Worm (Caenorhabditis elegans): ENCODE measurements around the gene far-6.
A peak's percentile ranks its signal among the peaks of the same experiment; 100 is the strongest.

Gene far-6

ce11 chrIV:13371699-13372098 is 43.5 kb downstream of the far-6 start, which contains the start of gene Y62E10A.6:
Gene Y62E10A.6 (plus strand): TSS chrIV:13371999.
- TF ChIP-seq fkh-10 (GFP tag; optimal IDR thresholded peaks at IDR 0.05) = no peak
- TF ChIP-seq nfya-1 (tag; optimal IDR thresholded peaks at IDR 0.05; ENCODE audit: insufficient read depth) = no peak
- no peak for TF ChIP-seq mdl-1 (tag; optimal IDR thresholded peaks at IDR 0.05)
- no peak for TF ChIP-seq ceh-16 (tag; optimal IDR thresholded peaks at IDR 0.05)
- no peak for TF ChIP-seq ceh-82 (tag; optimal IDR thresholded peaks at IDR 0.05)
- TF ChIP-seq nhr-25 (tag; optimal IDR thresholded peaks at IDR 0.05) = no peak
- TF ChIP-seq nhr-43 (tag; optimal IDR thresholded peaks at IDR 0.05; ENCODE audit: poor library complexity, severe bottlenecking) = no peak
- TF ChIP-seq nhr-76 (tag; optimal IDR thresholded peaks at IDR 0.05) = no peak
- no peak for TF ChIP-seq ama-1 (optimal IDR thresholded peaks at IDR 0.05)
- no peak for TF ChIP-seq hmg-11 (tag; optimal IDR thresholded peaks at IDR 0.05)
- TF ChIP-seq mml-1 (tag; optimal IDR thresholded peaks at IDR 0.05) = no peak
- no peak for TF ChIP-seq aly-2 (tag; optimal IDR thresholded peaks at IDR 0.05)
- TF ChIP-seq fkh-2 (tag; optimal IDR thresholded peaks at IDR 0.05) = no peak
- no peak for TF ChIP-seq pha-4 (tag; optimal IDR thresholded peaks at IDR 0.05)
- no peak for TF ChIP-seq fos-1 (tag; optimal IDR thresholded peaks at IDR 0.05)
- TF ChIP-seq ZK546.5 (tag; optimal IDR thresholded peaks at IDR 0.05) = no peak
- TF ChIP-seq tbx-2 (tag; optimal IDR thresholded peaks at IDR 0.05) = no peak
- no peak for TF ChIP-seq R02D3.7 (tag; optimal IDR thresholded peaks at IDR 0.05)
- no peak for TF ChIP-seq nhr-12 (tag; optimal IDR thresholded peaks at IDR 0.05)
- TF ChIP-seq lsy-12 (tag; optimal IDR thresholded peaks at IDR 0.05) = no peak

- TF ChIP-seq hmg-11 (tag; optimal IDR thresholded peaks at IDR 0.05) (peak; percentile 36), ceh-82 (tag; optimal IDR thresholded peaks at IDR 0.05) (no peak), lin-39 (tag; optimal IDR thresholded peaks at IDR 0.05) (peak; percentile 10)
These were observed 46.8 kb downstream of the far-6 start for ce11 chrIV:13374918-13375317.

ce11 chrIV:13377716-13378115 is 49.6 kb downstream of the far-6 start, which contains the start of gene mau-8:
Gene mau-8 (plus strand): TSS chrIV:13378016.
- TF ChIP-seq daf-12 (tag; optimal IDR thresholded peaks at IDR 0.05) (no peak), nhr-25 (tag; optimal IDR thresholded peaks at IDR 0.05) (no peak), unc-62 (GFP tag; optimal IDR thresholded peaks at IDR 0.05) (no peak), nhr-237 (tag; optimal IDR thresholded peaks at IDR 0.05) (no peak), egl-27 (tag; optimal IDR thresholded peaks at IDR 0.05) (no peak), sea-2 (GFP tag; optimal IDR thresholded peaks at IDR 0.05) (no peak)
